Worm (Caenorhabditis elegans): Measurements from ENCODE around the gene T09F3.4.

ce11 chrII:10416332-10416863, 20.9 kb downstream of the T09F3.4 start, which contains the start of gene eif-2A:
- TF ChIP-seq ztf-29 (GFP tag; IDR thresholded peaks at IDR 0.05) (no peak), klf-2 (GFP tag; conservative IDR thresholded peaks at IDR 0.05) (no peak), flt-1 (GFP tag; IDR thresholded peaks at IDR 0.05) (no peak), cog-1 (tag; optimal IDR thresholded peaks at IDR 0.05) (no peak), ref-1 (GFP tag; conservative IDR thresholded peaks at IDR 0.05) (no peak), med-1 (GFP tag; optimal IDR thresholded peaks at IDR 0.05; ENCODE audit: insufficient read depth) (no peak), tab-1 (GFP tag; IDR thresholded peaks at IDR 0.05) (no peak), T22C8.4 (GFP tag; IDR thresholded peaks at IDR 0.05) (no peak)
